Fruit fly (Drosophila melanogaster) whole organism, prepupa: ENCODE measurements around the gene MetRS-m.

Experiments used
- CG10631 ChIP-seq: fragments of 200-800 bp; sonication (Bioruptor generic); optimal IDR thresholded peaks from 2 replicates; lab custom pipeline; 2016; ENCODE audit warnings: missing biosample characterization, missing genetic modification characterization
- CG10669 ChIP-seq: fragments of 200-800 bp; sonication (Bioruptor generic); optimal IDR thresholded peaks from 3 replicates; lab custom pipeline; 2018; ENCODE audit warnings: missing biosample characterization, mild to moderate bottlenecking, missing genetic modification characterization, moderate library complexity
- CG9139 ChIP-seq: fragments of 200-800 bp; sonication (Bioruptor generic); optimal IDR thresholded peaks from 3 replicates; lab custom pipeline; 2017; ENCODE audit warnings: missing biosample characterization, mild to moderate bottlenecking, missing genetic modification characterization
- Eip75B ChIP-seq: fragments of 200-800 bp; sonication (Bioruptor generic); optimal IDR thresholded peaks from 3 replicates; lab custom pipeline; 2016; ENCODE audit warnings: missing biosample characterization, missing genetic modification characterization
- Eip93F ChIP-seq: fragments of 200-800 bp; sonication (Bioruptor generic); optimal IDR thresholded peaks from 2 replicates; lab custom pipeline; 2016; ENCODE audit warnings: missing biosample characterization, mild to moderate bottlenecking, missing genetic modification characterization
- Gug ChIP-seq: fragments of 200-800 bp; sonication (Bioruptor generic); IDR thresholded peaks from 2 replicates; pipeline ENCODE4 v1.3.6; 2022; ENCODE audit warnings: missing biosample characterization, missing genetic modification characterization
- Met ChIP-seq: fragments of 200-800 bp; sonication (Bioruptor generic); optimal IDR thresholded peaks from 3 replicates; lab custom pipeline; 2016; ENCODE audit warnings: missing biosample characterization, missing genetic modification characterization
- net ChIP-seq: fragments of 200-800 bp; sonication (Bioruptor generic); optimal IDR thresholded peaks from 3 replicates; lab custom pipeline; 2016; ENCODE audit warnings: missing biosample characterization, missing genetic modification characterization

- TF ChIP-seq CG10669: no peak
- no peak for TF ChIP-seq Eip93F (GFP tag; lab: Kevin White, UChicago)
- no peak for TF ChIP-seq CG10631 (GFP tag; lab: Kevin White, UChicago)
- TF ChIP-seq Gug: no peak
- TF ChIP-seq CG9139 (GFP tag; lab: Kevin White, UChicago): no peak
- no peak for TF ChIP-seq net
- no peak for TF ChIP-seq Eip75B (GFP tag; lab: Kevin White, UChicago)
- no peak for TF ChIP-seq Met (GFP tag; lab: Kevin White, UChicago)
Observed at dm6 chr3R:14285059-14285953, 25.5 kb upstream of the MetRS-m start.
